Worm (Caenorhabditis elegans) whole organism, mixed stage, embryonic: Measurements from ENCODE around the gene nck-1.

ENCODE experiments used
- bed-3 ChIP-seq: fragments of 200-800 bp; sonication (Bioruptor generic); optimal IDR thresholded peaks from 3 replicates; lab custom pipeline; 2018; ENCODE audit warnings: mild to moderate bottlenecking, missing genetic modification characterization, moderate library complexity, missing compliant biosample characterization
- cnd-1 ChIP-seq: fragments of 200-800 bp; sonication (Bioruptor generic); optimal IDR thresholded peaks from 2 replicates; lab custom pipeline; 2018; ENCODE audit warnings: mild to moderate bottlenecking, missing genetic modification characterization, missing compliant biosample characterization
- elt-1 ChIP-seq: sonication (generic microtip); optimal IDR thresholded peaks from 2 replicates; lab custom pipeline; 2017; ENCODE audit warnings: missing genetic modification characterization, mild to moderate bottlenecking, missing compliant biosample characterization, antibody characterized with exemption, moderate library complexity, borderline replicate concordance; ENCODE audit not compliant: insufficient read depth
- elt-3 ChIP-seq: fragments of 150-350 bp; optimal IDR thresholded peaks from 2 replicates; lab custom pipeline; 2014; ENCODE audit warnings: missing biosample characterization, missing genetic modification characterization
- ham-2 ChIP-seq: fragments of 200-800 bp; sonication (Bioruptor generic); optimal IDR thresholded peaks from 2 replicates; lab custom pipeline; 2018; ENCODE audit warnings: mild to moderate bottlenecking, missing genetic modification characterization, missing compliant biosample characterization
- lin-13 ChIP-seq: fragments of 150-350 bp; optimal IDR thresholded peaks from 2 replicates; lab custom pipeline; 2014; ENCODE audit warnings: missing biosample characterization, missing genetic modification characterization
- nhr-12 ChIP-seq: fragments of 150-350 bp; optimal IDR thresholded peaks from 2 replicates; lab custom pipeline; 2014; ENCODE audit warnings: missing biosample characterization, missing genetic modification characterization
- nhr-237 ChIP-seq: fragments of 150-350 bp; optimal IDR thresholded peaks from 2 replicates; lab custom pipeline; 2014; ENCODE audit warnings: missing biosample characterization, missing genetic modification characterization
- nhr-76 ChIP-seq: sonication (generic microtip); optimal IDR thresholded peaks from 2 replicates; lab custom pipeline; 2017; ENCODE audit warnings: missing biosample characterization, missing genetic modification characterization
- sem-2 ChIP-seq: fragments of 200-800 bp; sonication (Bioruptor generic); optimal IDR thresholded peaks from 2 replicates; lab custom pipeline; 2018; ENCODE audit warnings: mild to moderate bottlenecking, missing genetic modification characterization, missing compliant biosample characterization
- unc-39 ChIP-seq: fragments of 150-350 bp; optimal IDR thresholded peaks from 2 replicates; lab custom pipeline; 2014; ENCODE audit warnings: missing biosample characterization, missing genetic modification characterization
- unc-62 ChIP-seq: fragments of 150-350 bp; optimal IDR thresholded peaks from 2 replicates; lab custom pipeline; 2014; ENCODE audit warnings: missing biosample characterization, missing genetic modification reagents, missing genetic modification characterization
- ztf-11 ChIP-seq: fragments of 150-350 bp; optimal IDR thresholded peaks from 2 replicates; lab custom pipeline; 2014; ENCODE audit warnings: missing biosample characterization, missing genetic modification characterization

DNA sequence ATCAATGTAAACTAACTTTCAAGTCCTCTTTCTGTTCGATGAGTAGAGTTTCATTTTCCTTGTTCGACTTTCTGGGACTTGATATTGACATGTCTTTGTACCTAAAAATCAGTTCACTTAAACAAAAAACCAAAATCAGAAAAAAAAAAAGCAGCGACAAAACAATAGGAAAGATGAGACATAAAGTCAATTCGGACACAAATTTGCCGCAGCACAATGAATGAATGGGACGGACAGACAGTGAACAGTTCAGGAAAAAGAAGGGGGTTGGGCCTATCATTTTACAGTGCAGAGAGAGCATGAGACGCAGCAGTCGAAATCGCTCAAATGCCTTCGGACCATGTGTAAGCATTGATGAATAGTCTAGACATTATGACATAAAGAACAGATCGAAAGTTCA is 33.4 kb upstream of the nck-1 start, which contains the start of gene mrp-6:
- TF ChIP-seq nhr-12 (tag; lab: Kevin White, UChicago) (no peak), ztf-11 (tag; lab: Kevin White, UChicago) (no peak), unc-62 (no peak), unc-39 (tag; lab: Kevin White, UChicago) (no peak), cnd-1 (tag; lab: Kevin White, UChicago) (no peak), sem-2 (GFP tag; lab: Kevin White, UChicago) (no peak), bed-3 (GFP tag; lab: Kevin White, UChicago) (no peak), lin-13 (tag; lab: Kevin White, UChicago) (no peak), nhr-237 (tag; lab: Kevin White, UChicago) (no peak), elt-3 (tag; lab: Kevin White, UChicago) (no peak), elt-1 (tag; lab: Kevin White, UChicago) (no peak), ham-2 (GFP tag; lab: Kevin White, UChicago) (no peak), nhr-76 (tag; lab: Kevin White, UChicago) (no peak)
